Fruit fly (Drosophila melanogaster) whole organism, prepupa: ENCODE results near the gene Atg13.

ENCODE experiments used
- CG11294 ChIP-seq: fragments of 200-800 bp; sonication (Bioruptor generic); IDR thresholded peaks from 2 replicates; pipeline ENCODE4 v1.3.6; 2022; ENCODE audit warnings: missing biosample characterization, missing genetic modification characterization
- CG11762 ChIP-seq: fragments of 200-800 bp; sonication (Bioruptor generic); optimal IDR thresholded peaks from 3 replicates; lab custom pipeline; 2016; ENCODE audit warnings: missing biosample characterization, missing genetic modification characterization; ENCODE audit not compliant: insufficient read depth
- CG16779 ChIP-seq: fragments of 200-800 bp; sonication (Bioruptor generic); optimal IDR thresholded peaks from 3 replicates; lab custom pipeline; 2017; ENCODE audit warnings: missing biosample characterization, mild to moderate bottlenecking, missing genetic modification characterization
- CG3919 ChIP-seq: fragments of 200-800 bp; sonication (Bioruptor generic); optimal IDR thresholded peaks from 3 replicates; lab custom pipeline; 2016; ENCODE audit warnings: missing biosample characterization, missing genetic modification characterization
- CG8119 ChIP-seq: fragments of 200-800 bp; sonication (Bioruptor generic); IDR thresholded peaks from 3 replicates; pipeline ENCODE4 v1.3.6; 2022; ENCODE audit warnings: missing biosample characterization, missing genetic modification characterization
- Gug ChIP-seq: fragments of 200-800 bp; sonication (Bioruptor generic); IDR thresholded peaks from 2 replicates; pipeline ENCODE4 v1.3.6; 2022; ENCODE audit warnings: missing biosample characterization, missing genetic modification characterization
- Hr4 ChIP-seq: fragments of 200-800 bp; sonication (Bioruptor generic); optimal IDR thresholded peaks from 3 replicates; lab custom pipeline; 2016; ENCODE audit warnings: missing biosample characterization, missing genetic modification characterization
- Lpt ChIP-seq: fragments of 200-800 bp; sonication (Bioruptor generic); optimal IDR thresholded peaks from 3 replicates; lab custom pipeline; 2016; ENCODE audit warnings: missing biosample characterization, missing genetic modification characterization
- OdsH ChIP-seq: fragments of 200-800 bp; sonication (Bioruptor generic); optimal IDR thresholded peaks from 3 replicates; lab custom pipeline; 2016; ENCODE audit warnings: missing biosample characterization, missing genetic modification characterization
- dac ChIP-seq: fragments of 200-800 bp; sonication (Bioruptor generic); optimal IDR thresholded peaks from 2 replicates; lab custom pipeline; 2017; ENCODE audit warnings: missing biosample characterization, mild to moderate bottlenecking, missing genetic modification characterization
- esn ChIP-seq: fragments of 200-800 bp; sonication (Bioruptor generic); optimal IDR thresholded peaks from 2 replicates; lab custom pipeline; 2016; ENCODE audit warnings: missing biosample characterization, mild to moderate bottlenecking, missing genetic modification characterization, moderate library complexity
- topi ChIP-seq: fragments of 200-800 bp; sonication (Bioruptor generic); optimal IDR thresholded peaks from 3 replicates; lab custom pipeline; 2016; ENCODE audit warnings: missing biosample characterization, missing genetic modification characterization

DNA sequence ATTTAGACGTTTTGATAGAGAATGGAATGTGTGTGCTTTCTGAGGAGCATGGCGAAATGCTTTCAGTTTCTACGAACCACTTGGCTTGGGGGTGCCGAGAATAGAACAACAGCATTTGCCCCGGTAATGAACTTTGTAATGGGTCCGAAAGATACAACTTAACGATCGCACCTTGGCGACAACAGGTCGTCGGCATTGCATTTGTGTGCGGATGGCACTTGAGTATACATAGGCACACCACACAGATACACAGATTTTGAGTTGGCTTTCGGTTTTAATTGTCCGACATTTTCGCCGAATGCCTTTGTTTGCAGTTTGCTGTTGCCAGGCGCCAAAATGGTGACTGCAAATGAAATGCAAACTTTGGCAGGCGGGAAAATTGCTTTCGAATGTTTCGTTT lies 4.4 kb downstream of the Atg13 start:
- TF ChIP-seq topi (GFP tag; lab: Kevin White, UChicago) (no peak), CG3919 (GFP tag; lab: Kevin White, UChicago) (no peak), OdsH (GFP tag; lab: Kevin White, UChicago) (no peak), CG16779 (no peak), CG11762 (GFP tag; lab: Kevin White, UChicago) (no peak), esn (GFP tag; lab: Kevin White, UChicago) (no peak), Gug (GFP tag; lab: Robert Waterston, UW) (no peak), Lpt (GFP tag; lab: Kevin White, UChicago) (no peak), Hr4 (no peak), CG11294 (GFP tag; lab: Robert Waterston, UW) (no peak), CG8119 (no peak), dac (GFP tag; lab: Kevin White, UChicago) (no peak)
